Fruit fly (Drosophila melanogaster) whole organism, embryonic: ENCODE measurements around the gene smash.
A peak's percentile ranks its signal among the peaks of the same experiment; 100 is the strongest.

Source experiments
- Adf1 ChIP-seq: fragments of 200-800 bp; sonication (Bioruptor generic); IDR thresholded peaks from 2 replicates; pipeline ENCODE4 v1.3.6; 2022; ENCODE audit warnings: missing biosample characterization, missing genetic modification characterization
- Atf3 ChIP-seq: fragments of 200-800 bp; sonication (Bioruptor generic); optimal IDR thresholded peaks from 3 replicates; lab custom pipeline; 2016; ENCODE audit warnings: missing biosample characterization, missing genetic modification characterization
- CG10654 ChIP-seq: fragments of 200-800 bp; sonication (Bioruptor generic); optimal IDR thresholded peaks from 2 replicates; lab custom pipeline; 2016; ENCODE audit warnings: missing biosample characterization, missing genetic modification characterization
- CG11093 ChIP-seq: fragments of 200-800 bp; sonication (Bioruptor generic); IDR thresholded peaks from 3 replicates; pipeline ENCODE4 v1.3.6; 2022; ENCODE audit warnings: missing biosample characterization, missing genetic modification characterization
- CG12071 ChIP-seq: fragments of 200-800 bp; sonication (Bioruptor generic); optimal IDR thresholded peaks from 3 replicates; lab custom pipeline; 2018; ENCODE audit warnings: missing biosample characterization, mild to moderate bottlenecking, missing genetic modification characterization
- CG12236 ChIP-seq: fragments of 200-800 bp; sonication (Bioruptor generic); optimal IDR thresholded peaks from 2 replicates; lab custom pipeline; 2016; ENCODE audit warnings: missing biosample characterization, missing genetic modification characterization
- CG14014 ChIP-seq: fragments of 200-800 bp; sonication (Bioruptor generic); IDR thresholded peaks from 2 replicates; pipeline ENCODE4 v1.3.6; 2022; ENCODE audit warnings: missing biosample characterization, missing genetic modification characterization
- CG1529 ChIP-seq: fragments of 200-800 bp; sonication (Bioruptor generic); optimal IDR thresholded peaks from 3 replicates; lab custom pipeline; 2018; ENCODE audit warnings: missing biosample characterization, missing genetic modification characterization
- CG15479 ChIP-seq: fragments of 200-800 bp; sonication (Bioruptor generic); optimal IDR thresholded peaks from 3 replicates; lab custom pipeline; 2019; ENCODE audit warnings: missing biosample characterization, mild to moderate bottlenecking, missing genetic modification characterization, moderate library complexity
- CG15601 ChIP-seq: fragments of 200-800 bp; sonication (Bioruptor generic); optimal IDR thresholded peaks from 3 replicates; lab custom pipeline; 2019; ENCODE audit warnings: missing biosample characterization, mild to moderate bottlenecking, missing genetic modification characterization, moderate library complexity
- CG16813 ChIP-seq: fragments of 200-800 bp; sonication (Bioruptor generic); IDR thresholded peaks from 3 replicates; pipeline ENCODE4 v1.3.6; 2022; ENCODE audit warnings: missing biosample characterization, missing genetic modification characterization; ENCODE audit not compliant: partially characterized antibody
- CG17829 ChIP-seq: fragments of 200-800 bp; optimal IDR thresholded peaks from 2 replicates; lab custom pipeline; 2019; ENCODE audit warnings: missing biosample characterization, mild to moderate bottlenecking, missing genetic modification characterization, moderate library complexity
- CG30020 ChIP-seq: fragments of 200-800 bp; optimal IDR thresholded peaks from 2 replicates; lab custom pipeline; 2019; ENCODE audit warnings: missing biosample characterization, mild to moderate bottlenecking, missing genetic modification characterization, moderate library complexity
- CG32532 ChIP-seq: fragments of 200-800 bp; sonication (Bioruptor generic); IDR thresholded peaks from 2 replicates; pipeline ENCODE4 v1.3.6; 2022; ENCODE audit warnings: missing biosample characterization, missing genetic modification characterization
- CG3281 ChIP-seq: fragments of 200-800 bp; sonication (Bioruptor generic); optimal IDR thresholded peaks from 3 replicates; lab custom pipeline; 2017; ENCODE audit warnings: missing biosample characterization, mild to moderate bottlenecking, missing genetic modification characterization
- CG4282 ChIP-seq: fragments of 200-800 bp; sonication (Bioruptor generic); optimal IDR thresholded peaks from 2 replicates; lab custom pipeline; 2016; ENCODE audit warnings: missing biosample characterization, missing genetic modification characterization
- CG4854 ChIP-seq: fragments of 200-800 bp; sonication (Bioruptor generic); optimal IDR thresholded peaks from 2 replicates; lab custom pipeline; 2016; ENCODE audit warnings: missing biosample characterization, missing genetic modification characterization, inconsistent platforms
- CG6654 ChIP-seq: fragments of 200-800 bp; sonication (Bioruptor generic); optimal IDR thresholded peaks from 2 replicates; lab custom pipeline; 2017; ENCODE audit warnings: missing biosample characterization, mild to moderate bottlenecking, missing genetic modification characterization
- CG7357 ChIP-seq: fragments of 200-800 bp; sonication (Bioruptor generic); IDR thresholded peaks from 3 replicates; pipeline ENCODE4 v1.3.6; 2022; ENCODE audit warnings: missing biosample characterization, missing genetic modification characterization
- CG9817 ChIP-seq: fragments of 200-800 bp; sonication (Bioruptor generic); optimal IDR thresholded peaks from 2 replicates; lab custom pipeline; 2018; ENCODE audit warnings: missing biosample characterization, mild to moderate bottlenecking, missing genetic modification characterization, moderate library complexity
- Dek ChIP-seq: fragments of 200-800 bp; sonication (Bioruptor generic); optimal IDR thresholded peaks from 3 replicates; lab custom pipeline; 2019; ENCODE audit warnings: missing biosample characterization, mild to moderate bottlenecking, missing genetic modification characterization, moderate library complexity
- Fer3 ChIP-seq: fragments of 200-800 bp; sonication (Bioruptor generic); optimal IDR thresholded peaks from 2 replicates; lab custom pipeline; 2018; ENCODE audit warnings: missing biosample characterization, mild to moderate bottlenecking, missing genetic modification characterization, moderate library complexity
- Hmr ChIP-seq: fragments of 200-800 bp; sonication (Bioruptor generic); optimal IDR thresholded peaks from 3 replicates; lab custom pipeline; 2017; ENCODE audit warnings: mild to moderate bottlenecking, missing biosample characterization, missing genetic modification reagents, missing genetic modification characterization
- Lhr ChIP-seq: fragments of 200-800 bp; sonication (Bioruptor generic); optimal IDR thresholded peaks from 3 replicates; lab custom pipeline; 2017; ENCODE audit warnings: mild to moderate bottlenecking, missing biosample characterization, missing genetic modification reagents, missing genetic modification characterization
- Myb ChIP-seq: fragments of 200-800 bp; sonication (Bioruptor generic); optimal IDR thresholded peaks from 2 replicates; lab custom pipeline; 2016; ENCODE audit warnings: missing biosample characterization, missing genetic modification characterization
- Nf-YB ChIP-seq: fragments of 200-800 bp; sonication (Bioruptor generic); optimal IDR thresholded peaks from 3 replicates; lab custom pipeline; 2019; ENCODE audit warnings: missing biosample characterization, mild to moderate bottlenecking, missing genetic modification characterization, moderate library complexity
- Oaz ChIP-seq: fragments of 200-800 bp; sonication (Bioruptor generic); IDR thresholded peaks from 2 replicates; pipeline ENCODE4 v1.3.6; 2022; ENCODE audit warnings: missing biosample characterization, missing genetic modification characterization
- Ptx1 ChIP-seq: fragments of 200-800 bp; sonication (Bioruptor generic); IDR thresholded peaks from 2 replicates; pipeline ENCODE4 v1.3.6; 2022; ENCODE audit warnings: missing biosample characterization, missing genetic modification characterization
- TFAM ChIP-seq: fragments of 200-800 bp; sonication (Bioruptor generic); optimal IDR thresholded peaks from 2 replicates; lab custom pipeline; 2017; ENCODE audit warnings: missing biosample characterization, missing genetic modification characterization, inconsistent platforms
- Trl ChIP-seq, 3 experiments: fragments of >200 bp in 2 of 3; fragments of 200-800 bp in 1 of 3; sonication (Bioruptor generic) in 1 of 3; optimal IDR thresholded peaks; 2 replicates in 1 of 3; 3 replicates in 2 of 3; lab custom pipeline; 2016 to 2017; ENCODE audit warnings: missing biosample characterization in 1 of 3, missing genetic modification characterization in 1 of 3
- Usf ChIP-seq: fragments of 200-800 bp; sonication (Bioruptor generic); optimal IDR thresholded peaks from 2 replicates; lab custom pipeline; 2017; ENCODE audit warnings: missing genotype, missing biosample characterization, missing genetic modification characterization
- btn ChIP-seq: fragments of 200-800 bp; sonication (Bioruptor generic); optimal IDR thresholded peaks from 2 replicates; lab custom pipeline; 2016; ENCODE audit warnings: missing biosample characterization, missing genetic modification characterization
- cad ChIP-seq: fragments of >200 bp; optimal IDR thresholded peaks from 2 replicates; lab custom pipeline; 2017; ENCODE audit warnings: missing biosample characterization, missing genetic modification characterization
- ci ChIP-seq: fragments of 200-800 bp; sonication (Bioruptor generic); IDR thresholded peaks from 3 replicates; pipeline ENCODE4 v1.3.6; 2022; ENCODE audit warnings: missing biosample characterization, missing genetic modification characterization
- dmrt11E ChIP-seq: fragments of 200-800 bp; sonication (Bioruptor generic); optimal IDR thresholded peaks from 3 replicates; lab custom pipeline; 2018; ENCODE audit warnings: missing biosample characterization, mild to moderate bottlenecking, missing genetic modification characterization, moderate library complexity
- gsb ChIP-seq: fragments of 200-800 bp; sonication (Bioruptor generic); IDR thresholded peaks from 2 replicates; pipeline ENCODE4 v1.3.6; 2022; ENCODE audit warnings: missing biosample characterization, missing genetic modification characterization
- ken ChIP-seq: fragments of 200-800 bp; sonication (Bioruptor generic); IDR thresholded peaks from 3 replicates; pipeline ENCODE4 v1.3.6; 2022; ENCODE audit warnings: missing biosample characterization, missing genetic modification characterization
- pan ChIP-seq, 4 experiments: fragments of >200 bp in 3 of 4; fragments of 200-800 bp in 1 of 4; sonication (Bioruptor generic) in 1 of 4; optimal IDR thresholded peaks in 3 of 4; IDR thresholded peaks in 1 of 4; 2 replicates each; pipeline versions ENCODE4 v1.3.6 to Lab custom; 2017 to 2022; ENCODE audit warnings: missing biosample characterization in 2 of 4, missing genetic modification characterization in 2 of 4, mixed read lengths in 1 of 4
- phol ChIP-seq: fragments of 200-800 bp; sonication (Bioruptor generic); optimal IDR thresholded peaks from 3 replicates; lab custom pipeline; 2018; ENCODE audit warnings: missing biosample characterization, mild to moderate bottlenecking, missing genetic modification characterization, moderate library complexity
- run ChIP-seq: fragments of 200-800 bp; sonication (Bioruptor generic); optimal IDR thresholded peaks from 3 replicates; lab custom pipeline; 2018; ENCODE audit warnings: missing biosample characterization, mild to moderate bottlenecking, missing genetic modification characterization
- seq ChIP-seq: fragments of 200-800 bp; sonication (Bioruptor generic); IDR thresholded peaks from 2 replicates; pipeline ENCODE4 v1.3.6; 2022; ENCODE audit warnings: missing biosample characterization, missing genetic modification characterization
- sisA ChIP-seq: fragments of 200-800 bp; sonication (Bioruptor generic); IDR thresholded peaks from 2 replicates; pipeline ENCODE4 v1.3.6; 2022; ENCODE audit warnings: missing biosample characterization, missing genetic modification characterization
- sna ChIP-seq: fragments of 200-800 bp; sonication (Bioruptor generic); IDR thresholded peaks from 2 replicates; pipeline ENCODE4 v1.3.6; 2022; ENCODE audit warnings: missing biosample characterization, missing genetic modification characterization; ENCODE audit not compliant: partially characterized antibody
- so ChIP-seq: fragments of 200-800 bp; sonication (Bioruptor generic); IDR thresholded peaks from 3 replicates; pipeline ENCODE4 v1.3.6; 2022; ENCODE audit warnings: missing biosample characterization, missing genetic modification characterization
- sqz ChIP-seq: fragments of 200-800 bp; sonication (Bioruptor generic); optimal IDR thresholded peaks from 3 replicates; lab custom pipeline; 2018; ENCODE audit warnings: missing biosample characterization, mild to moderate bottlenecking, missing genetic modification characterization
- sr ChIP-seq: fragments of 200-800 bp; sonication (Bioruptor generic); IDR thresholded peaks from 3 replicates; pipeline ENCODE4 v1.3.6; 2022; ENCODE audit warnings: missing biosample characterization, missing genetic modification characterization
- stc ChIP-seq: fragments of 200-800 bp; sonication (Bioruptor generic); IDR thresholded peaks from 2 replicates; pipeline ENCODE4 v1.3.6; 2022; ENCODE audit warnings: missing biosample characterization, missing genetic modification characterization
- toy ChIP-seq: fragments of 200-800 bp; sonication (Bioruptor generic); IDR thresholded peaks from 2 replicates; pipeline ENCODE4 v1.3.6; 2022; ENCODE audit warnings: missing biosample characterization, missing genetic modification characterization
- vvl ChIP-seq: fragments of 200-800 bp; sonication (Bioruptor generic); IDR thresholded peaks from 2 replicates; pipeline ENCODE4 v1.3.6; 2022; ENCODE audit warnings: missing biosample characterization, missing genetic modification characterization
- zfh2 ChIP-seq: fragments of 200-800 bp; sonication (Bioruptor generic); optimal IDR thresholded peaks from 2 replicates; lab custom pipeline; 2016; ENCODE audit warnings: missing biosample characterization, missing genetic modification characterization

The smash gene

dm6 chr3R:4664947-4665346 is 5.6 kb downstream of the smash start (continued):
- TF ChIP-seq CG10654 (peak; percentile 91), CG14014 (GFP tag; lab: Robert Waterston, UW) (peak; percentile 63; the same call in 1 of the 2 replicates), CG11093 (GFP tag; lab: Robert Waterston, UW) (peak; percentile 71; the same call in 1 of the 3 replicates), CG4854 (peak; percentile 91), cad (GFP tag; lab: Kevin White, UChicago) (no peak), sr (GFP tag; lab: Robert Waterston, UW) (peak; percentile 72), CG15601 (peak; percentile 48), CG4282 (GFP tag; lab: Kevin White, UChicago) (no peak), CG15479 (GFP tag; lab: Kevin White, UChicago) (peak; percentile 14), Hmr (GFP tag; lab: Kevin White, UChicago) (peak; percentile 90), Dek (no peak), zfh2 (GFP tag; lab: Kevin White, UChicago) (no peak), stc (GFP tag; lab: Robert Waterston, UW) (peak; percentile 66), pan (optimal IDR thresholded peaks at IDR 0.05; lab: Kevin White, UChicago) (no peak), pan (GFP tag; optimal IDR thresholded peaks at IDR 0.05 in 1 of 2, IDR thresholded peaks at IDR 0.05 in 1 of 2) (peak in 1 of 2 experiments; percentile 68), CG1529 (peak; percentile 63), Ptx1 (peak; percentile 50), Fer3 (tag; lab: Kevin White, UChicago) (peak; percentile 75), CG17829 (tag; lab: Kevin White, UChicago) (peak; percentile 74), Lhr (GFP tag; lab: Kevin White, UChicago) (peak; percentile 3), Nf-YB (GFP tag; lab: Kevin White, UChicago) (no peak), CG3281 (GFP tag; lab: Kevin White, UChicago) (peak; percentile 84), btn (peak; percentile 71), CG16813 (GFP tag; lab: Robert Waterston, UW) (no peak), CG9817 (tag; lab: Kevin White, UChicago) (peak; percentile 59), Usf (no peak), CG6654 (peak; percentile 60), Adf1 (GFP tag; lab: Robert Waterston, UW) (no peak), CG32532 (no peak), phol (tag; lab: Kevin White, UChicago) (peak; percentile 42), sisA (no peak), ken (GFP tag; lab: Robert Waterston, UW) (0 out of 3 replicates have a peak, but pooled peaks have one; percentile 10), TFAM (GFP tag; lab: Kevin White, UChicago) (peak; percentile 78), CG12071 (GFP tag; lab: Kevin White, UChicago) (peak; percentile 90), toy (GFP tag; lab: Robert Waterston, UW) (peak; percentile 62; the same call in 1 of the 2 replicates), Atf3 (GFP tag; lab: Kevin White, UChicago) (no peak), CG12236 (no peak), sqz (GFP tag; lab: Kevin White, UChicago) (peak; percentile 49), dmrt11E (no peak), sna (no peak), ci (GFP tag; lab: Robert Waterston, UW) (peak; percentile 69; the same call in 1 of the 3 replicates), run (tag; lab: Kevin White, UChicago) (peak; percentile 58), vvl (GFP tag; lab: Robert Waterston, UW) (peak; percentile 72), Trl (optimal IDR thresholded peaks at IDR 0.05; lab: Kevin White, UChicago) (no peak), Trl (GFP tag; optimal IDR thresholded peaks at IDR 0.05; lab: Kevin White, UChicago) (peak; percentile 82), Myb (GFP tag; lab: Kevin White, UChicago) (peak; percentile 26), CG30020 (peak; percentile 24), seq (peak; percentile 59; the same call in 1 of the 2 replicates), CG7357 (GFP tag; lab: Robert Waterston, UW) (no peak), so (GFP tag; lab: Robert Waterston, UW) (0 out of 3 replicates have a peak, but pooled peaks have one; percentile 44), Oaz (GFP tag; lab: Robert Waterston, UW) (no peak), gsb (GFP tag; lab: Robert Waterston, UW) (peak; percentile 61)
